Fruit fly (Drosophila melanogaster) whole organism, embryonic: ENCODE data around the gene Sfxn2.

ENCODE experiments used
- Asciz ChIP-seq: fragments of 200-800 bp; sonication (Bioruptor generic); optimal IDR thresholded peaks from 2 replicates; lab custom pipeline; 2017; ENCODE audit warnings: missing biosample characterization, mild to moderate bottlenecking, missing genetic modification characterization, missing genetic modification reagents
- Bgb ChIP-seq: fragments of 200-800 bp; sonication (Bioruptor generic); IDR thresholded peaks from 2 replicates; pipeline ENCODE4 v1.3.6; 2022; ENCODE audit warnings: missing biosample characterization, missing genetic modification characterization; ENCODE audit not compliant: partially characterized antibody
- CG11093 ChIP-seq: fragments of 200-800 bp; sonication (Bioruptor generic); IDR thresholded peaks from 3 replicates; pipeline ENCODE4 v1.3.6; 2022; ENCODE audit warnings: missing biosample characterization, missing genetic modification characterization
- CG11247 ChIP-seq: fragments of 200-800 bp; sonication (Bioruptor generic); IDR thresholded peaks from 2 replicates; pipeline ENCODE4 v1.3.6; 2022; ENCODE audit warnings: missing biosample characterization, missing genetic modification characterization
- CG14965 ChIP-seq: fragments of 200-800 bp; sonication (Bioruptor generic); optimal IDR thresholded peaks from 2 replicates; lab custom pipeline; 2016; ENCODE audit warnings: missing biosample characterization, missing genetic modification characterization, borderline replicate concordance
- CG18764 ChIP-seq: fragments of 200-800 bp; sonication (Bioruptor generic); optimal IDR thresholded peaks from 3 replicates; lab custom pipeline; 2016; ENCODE audit warnings: missing biosample characterization, missing genetic modification characterization
- CG2678 ChIP-seq: fragments of 200-800 bp; sonication (Bioruptor generic); optimal IDR thresholded peaks from 3 replicates; lab custom pipeline; 2019; ENCODE audit warnings: missing biosample characterization, mild to moderate bottlenecking, missing genetic modification characterization, moderate library complexity
- CG3065 ChIP-seq: fragments of 200-800 bp; sonication (Bioruptor generic); optimal IDR thresholded peaks from 2 replicates; lab custom pipeline; 2016; ENCODE audit warnings: missing biosample characterization, missing genetic modification characterization
- CG43689 ChIP-seq: fragments of 200-800 bp; sonication (Bioruptor generic); IDR thresholded peaks from 2 replicates; pipeline ENCODE4 v1.3.6; 2022; ENCODE audit warnings: missing biosample characterization, missing genetic modification characterization
- CG4707 ChIP-seq: fragments of 200-800 bp; sonication (Bioruptor generic); optimal IDR thresholded peaks from 2 replicates; lab custom pipeline; 2018; ENCODE audit warnings: missing biosample characterization, mild to moderate bottlenecking, missing genetic modification characterization, moderate library complexity
- CG5180 ChIP-seq: fragments of 200-800 bp; sonication (Bioruptor generic); optimal IDR thresholded peaks from 3 replicates; lab custom pipeline; 2017; ENCODE audit warnings: missing biosample characterization, missing genetic modification characterization, mild to moderate bottlenecking, moderate library complexity, missing genetic modification reagents
- CG6175 ChIP-seq: fragments of 200-800 bp; sonication (Bioruptor generic); IDR thresholded peaks from 3 replicates; pipeline ENCODE4 v1.3.6; 2022; ENCODE audit warnings: missing biosample characterization, missing genetic modification characterization
- CG7928 ChIP-seq: fragments of 200-800 bp; sonication (Bioruptor generic); optimal IDR thresholded peaks from 2 replicates; lab custom pipeline; 2017; ENCODE audit warnings: missing biosample characterization, mild to moderate bottlenecking, missing genetic modification characterization
- Drgx ChIP-seq: fragments of 200-800 bp; sonication (Bioruptor generic); IDR thresholded peaks from 2 replicates; pipeline ENCODE4 v1.3.6; 2022; ENCODE audit warnings: missing biosample characterization, missing genetic modification characterization
- Hand ChIP-seq: fragments of 200-800 bp; sonication (Bioruptor generic); optimal IDR thresholded peaks from 2 replicates; lab custom pipeline; 2017; ENCODE audit warnings: mild to moderate bottlenecking, missing biosample characterization, missing genetic modification reagents, missing genetic modification characterization
- Hr39 ChIP-seq: fragments of >200 bp; optimal IDR thresholded peaks from 2 replicates; lab custom pipeline; 2017
- Lim3 ChIP-seq: fragments of 200-800 bp; sonication (Bioruptor generic); IDR thresholded peaks from 2 replicates; pipeline ENCODE4 v1.3.6; 2022; ENCODE audit warnings: missing biosample characterization, missing genetic modification characterization
- MBD-R2 ChIP-seq: fragments of 200-800 bp; sonication (Bioruptor generic); IDR thresholded peaks from 2 replicates; pipeline ENCODE4 v1.3.6; 2022; ENCODE audit warnings: missing biosample characterization, missing genetic modification characterization
- Pdp1 ChIP-seq, 2 experiments: fragments of 200-800 bp; sonication (Bioruptor generic); optimal IDR thresholded peaks; 3 replicates each; lab custom pipeline; 2016; ENCODE audit warnings: missing biosample characterization in 2 of 2, missing genetic modification characterization in 2 of 2, mild to moderate bottlenecking in 1 of 2, moderate library complexity in 1 of 2
- Rfx ChIP-seq: fragments of 200-800 bp; sonication (Bioruptor generic); IDR thresholded peaks from 2 replicates; pipeline ENCODE4 v1.3.6; 2022; ENCODE audit warnings: missing biosample characterization, missing genetic modification characterization
- Six4 ChIP-seq: fragments of 200-800 bp; sonication (Bioruptor generic); optimal IDR thresholded peaks from 2 replicates; lab custom pipeline; 2016; ENCODE audit warnings: missing biosample characterization, missing genetic modification characterization
- Taf1 ChIP-seq: fragments of 200-800 bp; sonication (Bioruptor generic); IDR thresholded peaks from 2 replicates; pipeline ENCODE4 v1.3.6; 2022; ENCODE audit warnings: missing biosample characterization, missing genetic modification characterization
- Trl ChIP-seq, 3 experiments: fragments of >200 bp in 2 of 3; fragments of 200-800 bp in 1 of 3; sonication (Bioruptor generic) in 1 of 3; optimal IDR thresholded peaks; 2 replicates in 1 of 3; 3 replicates in 2 of 3; lab custom pipeline; 2016 to 2017; ENCODE audit warnings: missing biosample characterization in 1 of 3, missing genetic modification characterization in 1 of 3
- abd-A ChIP-seq: fragments of 200-800 bp; sonication (Bioruptor generic); optimal IDR thresholded peaks from 3 replicates; lab custom pipeline; 2019; ENCODE audit warnings: missing biosample characterization, mild to moderate bottlenecking, missing genetic modification characterization, moderate library complexity
- ap ChIP-seq: fragments of 200-800 bp; sonication (Bioruptor generic); IDR thresholded peaks from 2 replicates; pipeline ENCODE4 v1.3.6; 2022; ENCODE audit warnings: missing biosample characterization, missing genetic modification characterization
- ara ChIP-seq: fragments of 200-800 bp; sonication (Bioruptor generic); IDR thresholded peaks from 2 replicates; pipeline ENCODE4 v1.3.6; 2022; ENCODE audit warnings: missing biosample characterization, missing genetic modification characterization
- croc ChIP-seq: fragments of 200-800 bp; sonication (Bioruptor generic); conservative IDR thresholded peaks from 3 replicates; pipeline ENCODE4 v1.3.6; 2022; ENCODE audit warnings: missing biosample characterization, missing genetic modification characterization
- dimm ChIP-seq: fragments of 200-800 bp; sonication (Bioruptor generic); IDR thresholded peaks from 2 replicates; pipeline ENCODE4 v1.3.6; 2022; ENCODE audit warnings: missing biosample characterization, missing genetic modification characterization
- disco-r ChIP-seq: fragments of 200-800 bp; sonication (Bioruptor generic); optimal IDR thresholded peaks from 2 replicates; lab custom pipeline; 2016; ENCODE audit warnings: missing biosample characterization, missing genetic modification characterization
- dpn ChIP-seq, 2 experiments: fragments of 200-800 bp; sonication (Bioruptor generic); optimal IDR thresholded peaks; 3 replicates each; lab custom pipeline; 2016; ENCODE audit warnings: missing biosample characterization in 2 of 2, missing genetic modification characterization in 2 of 2
- ewg ChIP-seq: fragments of 200-800 bp; sonication (Bioruptor generic); optimal IDR thresholded peaks from 3 replicates; lab custom pipeline; 2017; ENCODE audit warnings: mild to moderate bottlenecking, missing biosample characterization, missing genetic modification reagents, missing genetic modification characterization
- fd64A ChIP-seq: fragments of 200-800 bp; sonication (Bioruptor generic); optimal IDR thresholded peaks from 3 replicates; lab custom pipeline; 2018; ENCODE audit warnings: missing biosample characterization, mild to moderate bottlenecking, missing genetic modification characterization
- gce ChIP-seq: fragments of 200-800 bp; sonication (Bioruptor generic); IDR thresholded peaks from 3 replicates; pipeline ENCODE4 v1.3.6; 2022; ENCODE audit warnings: missing biosample characterization, missing genetic modification characterization
- gfzf ChIP-seq: fragments of 200-800 bp; sonication (Bioruptor generic); optimal IDR thresholded peaks from 2 replicates; lab custom pipeline; 2016; ENCODE audit warnings: missing biosample characterization, mild to moderate bottlenecking, missing genetic modification characterization, moderate library complexity
- hkb ChIP-seq, 2 experiments: fragments of 200-800 bp in 1 of 2; fragments of >200 bp in 1 of 2; sonication (Bioruptor generic) in 1 of 2; IDR thresholded peaks in 1 of 2; optimal IDR thresholded peaks in 1 of 2; 2 replicates each; pipeline versions ENCODE4 v1.3.6 to Lab custom; 2017 to 2022; ENCODE audit warnings: missing biosample characterization in 1 of 2, missing genetic modification characterization in 1 of 2
- nerfin-1 ChIP-seq: fragments of 200-800 bp; sonication (Bioruptor generic); optimal IDR thresholded peaks from 3 replicates; lab custom pipeline; 2019; ENCODE audit warnings: missing biosample characterization, mild to moderate bottlenecking, missing genetic modification characterization, moderate library complexity
- oc ChIP-seq: fragments of 200-800 bp; sonication (Bioruptor generic); optimal IDR thresholded peaks from 2 replicates; lab custom pipeline; 2018; ENCODE audit warnings: missing biosample characterization, mild to moderate bottlenecking, missing genetic modification characterization, moderate library complexity
- pb ChIP-seq: fragments of 200-800 bp; sonication (Bioruptor generic); optimal IDR thresholded peaks from 3 replicates; lab custom pipeline; 2016; ENCODE audit warnings: missing biosample characterization, missing genetic modification characterization
- pros ChIP-seq: fragments of 200-800 bp; sonication (Bioruptor generic); optimal IDR thresholded peaks from 3 replicates; lab custom pipeline; 2019; ENCODE audit warnings: missing biosample characterization, mild to moderate bottlenecking, missing genetic modification characterization, moderate library complexity
- ranshi ChIP-seq: fragments of 200-800 bp; sonication (Bioruptor generic); IDR thresholded peaks from 2 replicates; pipeline ENCODE4 v1.3.6; 2022; ENCODE audit warnings: missing biosample characterization, missing genetic modification characterization
- sens ChIP-seq: fragments of 200-800 bp; sonication (Bioruptor generic); peaks from one replicate; lab custom pipeline; 2016; ENCODE audit warnings: missing biosample characterization, missing genetic modification characterization
- sob ChIP-seq: fragments of 200-800 bp; sonication (Bioruptor generic); IDR thresholded peaks from 2 replicates; pipeline ENCODE4 v1.3.6; 2022; ENCODE audit warnings: missing biosample characterization, missing genetic modification characterization
- sr ChIP-seq: fragments of 200-800 bp; sonication (Bioruptor generic); IDR thresholded peaks from 3 replicates; pipeline ENCODE4 v1.3.6; 2022; ENCODE audit warnings: missing biosample characterization, missing genetic modification characterization
- tgo ChIP-seq: fragments of 200-800 bp; sonication (Bioruptor generic); IDR thresholded peaks from 3 replicates; pipeline ENCODE4 v1.3.6; 2022; ENCODE audit warnings: missing biosample characterization, missing genetic modification characterization
- vnd ChIP-seq: fragments of 200-800 bp; sonication (Bioruptor generic); IDR thresholded peaks from 3 replicates; pipeline ENCODE4 v1.3.6; 2022; ENCODE audit warnings: missing biosample characterization, missing genetic modification characterization; ENCODE audit not compliant: partially characterized antibody
- wek ChIP-seq: fragments of 200-800 bp; sonication (Bioruptor generic); optimal IDR thresholded peaks from 3 replicates; lab custom pipeline; 2018; ENCODE audit warnings: missing biosample characterization, mild to moderate bottlenecking, missing genetic modification characterization, moderate library complexity
- zfh1 ChIP-seq: fragments of 200-800 bp; sonication (Bioruptor generic); IDR thresholded peaks from 3 replicates; pipeline ENCODE4 v1.3.6; 2022; ENCODE audit warnings: missing biosample characterization, missing genetic modification characterization

The Sfxn2 gene

DNA sequence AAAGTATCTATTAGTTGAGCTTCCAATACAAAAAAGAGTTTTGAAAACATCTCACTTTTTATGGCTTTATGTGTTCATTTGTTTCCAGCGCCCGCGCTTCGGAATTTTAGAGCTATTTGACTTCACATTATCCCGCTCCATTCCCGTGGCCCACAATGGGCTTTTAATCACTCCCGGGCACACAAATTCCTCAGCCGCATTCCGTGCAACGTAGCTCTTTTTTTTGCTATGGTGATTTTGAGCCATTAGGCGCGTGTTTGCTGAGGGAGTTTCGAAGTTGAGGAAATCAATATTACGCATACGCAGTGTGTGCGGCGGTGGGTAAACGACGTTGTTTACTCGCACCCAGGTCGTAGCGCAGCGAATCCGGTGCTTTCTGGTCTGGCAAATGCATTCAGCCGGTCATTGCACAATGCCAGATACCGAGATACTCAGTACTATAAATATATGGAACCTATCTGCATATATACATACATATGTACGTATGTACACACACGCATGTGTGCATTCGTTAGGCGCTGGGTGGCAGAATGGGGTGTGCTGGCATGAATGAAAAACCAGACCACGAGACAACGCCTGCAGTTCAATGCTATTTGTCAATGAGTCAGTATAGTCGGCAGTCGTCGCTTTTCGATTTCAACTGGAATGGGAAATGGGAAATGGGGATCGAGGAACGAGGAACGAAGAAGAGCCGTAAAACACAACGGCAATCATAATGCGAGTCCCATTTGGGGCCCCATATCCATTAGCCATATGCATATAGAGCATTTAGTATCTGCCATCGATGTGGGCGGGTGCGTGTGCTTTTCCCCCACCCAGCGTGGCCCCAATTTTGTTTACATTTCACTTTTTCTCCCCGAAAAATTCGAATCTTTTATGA is 10.3 kb downstream of the Sfxn2 start (continued):
- 0 out of 2 replicates have a peak, but pooled peaks have one; percentile 17 for TF ChIP-seq CG43689 (GFP tag; lab: Robert Waterston, UW)
- peak; percentile 37 for TF ChIP-seq ewg (GFP tag; lab: Kevin White, UChicago)
- no peak for TF ChIP-seq sob
- no peak for TF ChIP-seq CG7928 (GFP tag; lab: Kevin White, UChicago)
- TF ChIP-seq nerfin-1 (tag; lab: Kevin White, UChicago) = peak; percentile 1
- no peak for TF ChIP-seq tgo (GFP tag; lab: Robert Waterston, UW)
- TF ChIP-seq CG18764 (GFP tag; lab: Kevin White, UChicago) = no peak
- TF ChIP-seq ap (GFP tag; lab: Robert Waterston, UW) = 0 out of 2 replicates have a peak, but pooled peaks have one; percentile 31
- TF ChIP-seq croc (GFP tag; lab: Robert Waterston, UW) = no peak
- peak; percentile 57 for TF ChIP-seq Asciz (GFP tag; lab: Kevin White, UChicago)
- TF ChIP-seq Six4 (GFP tag; lab: Kevin White, UChicago) = no peak
- 0 out of 3 replicates have a peak, but pooled peaks have one; percentile 32 for TF ChIP-seq zfh1 (GFP tag; lab: Robert Waterston, UW)
- no peak for TF ChIP-seq disco-r (GFP tag; lab: Kevin White, UChicago)
- peak; percentile 30 for TF ChIP-seq oc (tag; lab: Kevin White, UChicago)
- TF ChIP-seq vnd (GFP tag; lab: Robert Waterston, UW) = no peak
- TF ChIP-seq sens (GFP tag; lab: Kevin White, UChicago) = peak; percentile 61
- no peak for TF ChIP-seq Trl (optimal IDR thresholded peaks at IDR 0.05; lab: Kevin White, UChicago)
- TF ChIP-seq Trl (GFP tag; optimal IDR thresholded peaks at IDR 0.05; lab: Kevin White, UChicago) = no peak
- no peak for TF ChIP-seq CG6175 (GFP tag; lab: Robert Waterston, UW)
- TF ChIP-seq hkb (optimal IDR thresholded peaks at IDR 0.05; lab: Kevin White, UChicago) = no peak
- peak; percentile 53; the same call in 1 of the 2 replicates for TF ChIP-seq hkb (GFP tag; IDR thresholded peaks at IDR 0.05; lab: Robert Waterston, UW)
- no peak for TF ChIP-seq Hand
- TF ChIP-seq wek (GFP tag; lab: Kevin White, UChicago) = peak; percentile 45
- peak; percentile 97 for TF ChIP-seq sr (GFP tag; lab: Robert Waterston, UW)
- TF ChIP-seq CG5180 (GFP tag; lab: Kevin White, UChicago) = peak; percentile 58
- TF ChIP-seq ranshi = no peak
- peak; percentile 10 for TF ChIP-seq CG4707
- peak; percentile 49; the same call in 1 of the 2 replicates for TF ChIP-seq Drgx (GFP tag; lab: Robert Waterston, UW)
- 0 out of 2 replicates have a peak, but pooled peaks have one; percentile 6 for TF ChIP-seq Rfx
- TF ChIP-seq Lim3 (GFP tag; lab: Robert Waterston, UW) = no peak
- TF ChIP-seq pros (GFP tag; lab: Kevin White, UChicago) = no peak
- TF ChIP-seq Hr39 (lab: Kevin White, UChicago) = no peak
- 0 out of 2 replicates have a peak, but pooled peaks have one; percentile 8 for TF ChIP-seq Bgb
- TF ChIP-seq CG2678 (tag; lab: Kevin White, UChicago) = peak; percentile 23
- TF ChIP-seq CG3065 (GFP tag; lab: Kevin White, UChicago) = no peak
- TF ChIP-seq CG11247 (GFP tag; lab: Robert Waterston, UW) = 0 out of 2 replicates have a peak, but pooled peaks have one; percentile 23
- TF ChIP-seq abd-A (tag; lab: Kevin White, UChicago) = peak; percentile 42
- no peak for TF ChIP-seq pb (GFP tag; lab: Kevin White, UChicago)
- peak in 1 of 2 experiments; percentile 3 for TF ChIP-seq dpn (GFP tag; optimal IDR thresholded peaks at IDR 0.05; lab: Kevin White, UChicago)
- 0 out of 3 replicates have a peak, but pooled peaks have one; percentile 53 for TF ChIP-seq gce (GFP tag; lab: Robert Waterston, UW)
- TF ChIP-seq CG11093 (GFP tag; lab: Robert Waterston, UW) = 0 out of 3 replicates have a peak, but pooled peaks have one; percentile 20
- TF ChIP-seq Taf1 (GFP tag; lab: Robert Waterston, UW) = no peak
- TF ChIP-seq MBD-R2 (GFP tag; lab: Robert Waterston, UW) = no peak
- TF ChIP-seq dimm = no peak
- no peak for TF ChIP-seq gfzf (GFP tag; lab: Kevin White, UChicago)
- TF ChIP-seq ara (GFP tag; lab: Robert Waterston, UW) = peak; percentile 32; the same call in 1 of the 2 replicates
- peak in 1 of 2 experiments; percentile 67 for TF ChIP-seq Pdp1 (GFP tag; optimal IDR thresholded peaks at IDR 0.05; lab: Kevin White, UChicago)
- TF ChIP-seq CG14965 (GFP tag; lab: Kevin White, UChicago) = no peak
- TF ChIP-seq fd64A = peak; percentile 61
